Fruit fly (Drosophila melanogaster): ENCODE measurements around the gene Cnot4.
A peak's percentile ranks its signal among the peaks of the same experiment; 100 is the strongest.

Gene Cnot4

DNA sequence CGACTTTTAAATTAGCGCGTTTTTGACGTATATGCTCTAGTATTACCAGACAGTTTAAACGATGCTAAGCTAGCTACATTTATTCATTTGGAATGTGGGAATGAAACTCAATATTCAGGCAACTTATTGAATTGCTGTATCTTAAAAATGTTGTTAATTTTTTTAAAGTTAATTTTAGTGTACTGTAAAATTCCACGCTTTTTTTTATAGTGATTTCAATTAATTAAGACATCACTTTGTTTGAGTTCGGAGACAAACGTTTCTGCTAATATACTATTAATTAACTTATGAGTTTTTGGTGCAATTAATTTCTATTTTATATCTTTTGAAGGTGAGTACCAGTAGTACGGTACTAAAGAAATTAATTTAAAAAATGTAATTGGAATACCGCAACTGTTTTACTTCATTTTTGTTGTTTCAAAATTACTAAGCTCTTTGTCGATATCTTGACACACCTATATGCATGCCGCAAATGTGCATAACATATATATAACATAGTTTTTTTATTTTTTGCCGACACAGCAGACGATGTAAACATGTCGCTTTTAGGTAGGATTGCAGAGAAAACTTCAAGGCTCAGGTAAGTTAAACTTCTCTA, 10.2 kb upstream of the Cnot4 start, which contains the start of the genes Cdk1 and mRpS7:
TSS of gene Cdk1 (minus strand) at position 55 of the 598 bp plus-strand sequence.
TSS of gene mRpS7 (plus strand) at position 455 of the 598 bp plus-strand sequence.
- TF ChIP-seq Vsx2 (GFP tag; optimal IDR thresholded peaks at IDR 0.05; ENCODE audit: partially characterized antibody) = no peak
- TF ChIP-seq Hr83 (GFP tag; optimal IDR thresholded peaks at IDR 0.05; ENCODE audit: poor library complexity, severe bottlenecking) = no peak
- TF ChIP-seq Sp1 (GFP tag; optimal IDR thresholded peaks at IDR 0.05) = peak; percentile 55
- TF ChIP-seq ey (GFP tag; optimal IDR thresholded peaks at IDR 0.05) = peak; percentile 28
- no peak for TF ChIP-seq dl (GFP tag; optimal IDR thresholded peaks at IDR 0.05; ENCODE audit: insufficient read depth in 1 of 2, partially characterized antibody in 2 of 2)
- TF ChIP-seq foxo (GFP tag; optimal IDR thresholded peaks at IDR 0.05) = peak in 1 of 2 experiments; percentile 61
- TF ChIP-seq Rel (GFP tag; optimal IDR thresholded peaks at IDR 0.05) = no peak
- no peak for TF ChIP-seq Rel (tag; optimal IDR thresholded peaks at IDR 0.05)
- peak; percentile 49 for TF ChIP-seq Hnf4 (GFP tag; optimal IDR thresholded peaks at IDR 0.05)
- TF ChIP-seq Dfd (GFP tag; optimal IDR thresholded peaks at IDR 0.05) = no peak
- no peak for TF ChIP-seq Abd-B (GFP tag; optimal IDR thresholded peaks at IDR 0.05)
- TF ChIP-seq fru (GFP tag; optimal IDR thresholded peaks at IDR 0.05) = peak; percentile 49
- TF ChIP-seq br (GFP tag; optimal IDR thresholded peaks at IDR 0.05) = no peak
- TF ChIP-seq woc (GFP tag; optimal IDR thresholded peaks at IDR 0.05) = peak; percentile 76
- TF ChIP-seq HLH106 (tag; optimal IDR thresholded peaks at IDR 0.05) = peak; percentile 59
- no peak for TF ChIP-seq lola (GFP tag; optimal IDR thresholded peaks at IDR 0.05)
- TF ChIP-seq sv (GFP tag; optimal IDR thresholded peaks at IDR 0.05) = peak; percentile 43
- TF ChIP-seq Hr78 (GFP tag; optimal IDR thresholded peaks at IDR 0.05) = no peak
- TF ChIP-seq Dif (GFP tag; optimal IDR thresholded peaks at IDR 0.05; ENCODE audit: partially characterized antibody) = no peak
- TF ChIP-seq CrebA (GFP tag; optimal IDR thresholded peaks at IDR 0.05; ENCODE audit: borderline replicate concordance) = no peak
- no peak for TF ChIP-seq CG32264 (GFP tag; optimal IDR thresholded peaks at IDR 0.05)
- peak; percentile 30 for TF ChIP-seq brk (GFP tag; optimal IDR thresholded peaks at IDR 0.05)
- no peak for TF ChIP-seq GATAd (GFP tag; optimal IDR thresholded peaks at IDR 0.05)
- peak; percentile 3 for TF ChIP-seq sage (GFP tag; optimal IDR thresholded peaks at IDR 0.05)
- TF ChIP-seq jim (GFP tag; optimal IDR thresholded peaks at IDR 0.05) = no peak
- TF ChIP-seq Myc (optimal IDR thresholded peaks at IDR 0.05) = peak; percentile 9
- TF ChIP-seq psq (GFP tag; optimal IDR thresholded peaks at IDR 0.05) = peak; percentile 27
- peak; percentile 2 for TF ChIP-seq rgr (GFP tag; optimal IDR thresholded peaks at IDR 0.05)
- TF ChIP-seq usp (GFP tag; optimal IDR thresholded peaks at IDR 0.05) = no peak
- peak; percentile 43 for TF ChIP-seq Jra (GFP tag; optimal IDR thresholded peaks at IDR 0.05)
- no peak for TF ChIP-seq dsf (GFP tag; optimal IDR thresholded peaks at IDR 0.05; ENCODE audit: borderline replicate concordance)
- no peak for TF ChIP-seq N (GFP tag; optimal IDR thresholded peaks at IDR 0.05)
- TF ChIP-seq pan (optimal IDR thresholded peaks at IDR 0.05) = no peak
- TF ChIP-seq dmrt93B (GFP tag; optimal IDR thresholded peaks at IDR 0.05) = no peak
- peak; percentile 47 for TF ChIP-seq tai (GFP tag; optimal IDR thresholded peaks at IDR 0.05)
- TF ChIP-seq h (GFP tag; optimal IDR thresholded peaks at IDR 0.05) = peak; percentile 44
- TF ChIP-seq CG9705 (GFP tag; optimal IDR thresholded peaks at IDR 0.05) = no peak
- TF ChIP-seq Mio (GFP tag; optimal IDR thresholded peaks at IDR 0.05) = no peak
- TF ChIP-seq OdsH (GFP tag; optimal IDR thresholded peaks at IDR 0.05) = peak; percentile 4

dm6 chr2L:10386824-10387223, 9.7 kb upstream of the Cnot4 start:
- TF ChIP-seq N (GFP tag; optimal IDR thresholded peaks at IDR 0.05) (no peak), dmrt93B (GFP tag; optimal IDR thresholded peaks at IDR 0.05) (no peak), Hr78 (GFP tag; optimal IDR thresholded peaks at IDR 0.05) (no peak), sage (GFP tag; optimal IDR thresholded peaks at IDR 0.05) (no peak), sv (GFP tag; optimal IDR thresholded peaks at IDR 0.05) (no peak), GATAd (GFP tag; optimal IDR thresholded peaks at IDR 0.05) (no peak), woc (GFP tag; optimal IDR thresholded peaks at IDR 0.05) (no peak)
